Worm (Caenorhabditis elegans): ENCODE measurements around the gene rabr-1.

The rabr-1 gene

DNA sequence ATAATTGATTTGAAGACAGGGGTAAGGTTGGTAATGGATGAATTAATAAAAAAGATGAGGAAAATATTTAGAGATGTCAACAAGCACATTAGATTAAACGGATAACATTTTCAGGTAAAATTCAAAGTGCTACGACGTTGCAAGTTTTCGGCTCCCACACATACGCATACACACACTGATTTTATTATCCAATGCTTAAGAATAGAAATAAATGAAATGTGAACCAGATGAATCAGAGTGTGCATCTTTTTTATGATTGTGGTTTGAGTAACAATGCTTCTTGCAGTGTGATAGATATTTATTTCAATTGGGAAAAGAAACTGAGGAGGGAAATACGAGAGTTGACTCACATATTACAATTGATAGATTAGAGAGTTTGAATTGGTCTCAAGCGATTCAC, 42.7 kb downstream of the rabr-1 start:
- TF ChIP-seq zag-1 (tag; optimal IDR thresholded peaks at IDR 0.05) (no peak), unc-39 (tag; optimal IDR thresholded peaks at IDR 0.05) (no peak), ztf-1 (GFP tag; conservative IDR thresholded peaks at IDR 0.05) (no peak)

ce11 chrX:2541003-2541521, 45.1 kb downstream of the rabr-1 start, which contains the start of gene F52H2.3:
TSS of gene F52H2.3 (minus strand) at chrX:2541053.
- TF ChIP-seq ceh-16 (tag; optimal IDR thresholded peaks at IDR 0.05), result no peak
- peak; percentile 47 for TF ChIP-seq crh-2 (tag; optimal IDR thresholded peaks at IDR 0.05)
- no peak for TF ChIP-seq C34F6.9 (tag; optimal IDR thresholded peaks at IDR 0.05)
- peak; percentile 2 for TF ChIP-seq sma-9 (GFP tag; optimal IDR thresholded peaks at IDR 0.05)
- TF ChIP-seq sma-9 (tag; optimal IDR thresholded peaks at IDR 0.05), result no peak
- no peak for TF ChIP-seq zag-1 (tag; optimal IDR thresholded peaks at IDR 0.05)
- no peak for TF ChIP-seq R02D3.7 (tag; optimal IDR thresholded peaks at IDR 0.05)
- peak; percentile 70 for TF ChIP-seq fos-1 (tag; optimal IDR thresholded peaks at IDR 0.05)
- no peak for TF ChIP-seq lsy-2 (tag; optimal IDR thresholded peaks at IDR 0.05)
- peak; percentile 28 for TF ChIP-seq F13H6.1 (tag; optimal IDR thresholded peaks at IDR 0.05)
- TF ChIP-seq dmd-4 (tag; optimal IDR thresholded peaks at IDR 0.05), result no peak
- peak; percentile 21 for TF ChIP-seq gmeb-1 (tag; optimal IDR thresholded peaks at IDR 0.05)
- no peak for TF ChIP-seq nhr-25 (tag; optimal IDR thresholded peaks at IDR 0.05)
- TF ChIP-seq unc-62 (GFP tag; optimal IDR thresholded peaks at IDR 0.05), result no peak
- no peak for TF ChIP-seq nhr-10 (tag; optimal IDR thresholded peaks at IDR 0.05)
- no peak for TF ChIP-seq ama-1 (optimal IDR thresholded peaks at IDR 0.05)
- no peak for TF ChIP-seq blmp-1 (tag; optimal IDR thresholded peaks at IDR 0.05; ENCODE audit: insufficient read depth)

ce11 chrX:2543353-2543752, 47.4 kb downstream of the rabr-1 start:
- TF ChIP-seq dmd-4 (tag; optimal IDR thresholded peaks at IDR 0.05) (no peak), fos-1 (tag; optimal IDR thresholded peaks at IDR 0.05) (peak; percentile 28)

- TF ChIP-seq sma-9 (GFP tag; optimal IDR thresholded peaks at IDR 0.05) (peak; percentile 5), sma-9 (tag; optimal IDR thresholded peaks at IDR 0.05) (no peak), nhr-11 (tag; optimal IDR thresholded peaks at IDR 0.05) (no peak), ama-1 (optimal IDR thresholded peaks at IDR 0.05) (no peak), crh-2 (tag; optimal IDR thresholded peaks at IDR 0.05) (peak; percentile 79), nhr-77 (tag; optimal IDR thresholded peaks at IDR 0.05) (no peak), nhr-10 (tag; optimal IDR thresholded peaks at IDR 0.05) (no peak), fos-1 (tag; optimal IDR thresholded peaks at IDR 0.05) (peak; percentile 66)
Observed at ce11 chrX:2544645-2545044, 48.7 kb downstream of the rabr-1 start.

ce11 chrX:2548884-2549283, 52.9 kb downstream of the rabr-1 start, which contains the start of gene smvt-1:
TSS of gene smvt-1 (minus strand) at chrX:2548984.
- TF ChIP-seq ztf-11 (tag; optimal IDR thresholded peaks at IDR 0.05) (no peak), egl-27 (tag; optimal IDR thresholded peaks at IDR 0.05) (no peak), unc-55 (GFP tag; optimal IDR thresholded peaks at IDR 0.05) (peak; percentile 11)

DNA sequence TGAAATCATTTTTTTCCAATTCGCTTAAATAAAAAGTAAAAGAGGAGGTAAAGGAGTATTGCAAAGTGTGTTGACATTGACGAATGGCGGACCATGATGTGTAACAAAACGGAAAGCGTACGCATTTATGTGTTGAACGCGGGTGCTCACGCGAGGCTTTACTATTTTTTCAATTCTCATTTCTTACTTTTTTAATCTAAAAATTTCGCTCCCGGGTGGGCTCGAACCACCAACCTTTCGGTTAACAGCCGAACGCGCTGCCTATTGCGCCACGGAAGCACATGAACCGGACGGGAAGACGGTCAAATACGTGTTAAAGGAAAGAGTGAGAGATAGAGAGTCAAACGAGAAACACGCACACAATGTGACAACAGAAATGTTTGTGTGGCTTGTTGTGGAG, 53.3 kb downstream of the rabr-1 start:
- peak; percentile 61 for TF ChIP-seq lin-13 (GFP tag; optimal IDR thresholded peaks at IDR 0.05)
- TF ChIP-seq unc-55 (GFP tag; optimal IDR thresholded peaks at IDR 0.05), result peak; percentile 55
- TF ChIP-seq elt-3 (tag; optimal IDR thresholded peaks at IDR 0.05), result no peak
- TF ChIP-seq lsy-2 (tag; optimal IDR thresholded peaks at IDR 0.05), result peak; percentile 35 to 67
- no peak for TF ChIP-seq nhr-6 (tag; optimal IDR thresholded peaks at IDR 0.05)
- TF ChIP-seq nhr-21 (tag; optimal IDR thresholded peaks at IDR 0.05), result peak; percentile 66
- no peak for TF ChIP-seq peb-1 (tag; optimal IDR thresholded peaks at IDR 0.05)
- TF ChIP-seq sma-3 (GFP tag; optimal IDR thresholded peaks at IDR 0.05), result peak; percentile 37
- peak; percentile 49 for TF ChIP-seq gmeb-1 (tag; optimal IDR thresholded peaks at IDR 0.05)
- TF ChIP-seq nhr-25 (tag; optimal IDR thresholded peaks at IDR 0.05), result peak; percentile 4
- peak; percentile 66 for TF ChIP-seq sma-9 (GFP tag; optimal IDR thresholded peaks at IDR 0.05)
- TF ChIP-seq sma-9 (tag; optimal IDR thresholded peaks at IDR 0.05), result no peak
- peak; percentile 70 for TF ChIP-seq nhr-129 (tag; optimal IDR thresholded peaks at IDR 0.05)
- no peak for TF ChIP-seq alr-1 (tag; optimal IDR thresholded peaks at IDR 0.05)
- TF ChIP-seq C34F6.9 (tag; optimal IDR thresholded peaks at IDR 0.05), result peak; percentile 53
- TF ChIP-seq mdl-1 (tag; optimal IDR thresholded peaks at IDR 0.05), result peak in 1 of 2 experiments; percentile 54
- peak; percentile 64 for TF ChIP-seq fos-1 (tag; optimal IDR thresholded peaks at IDR 0.05)
- TF ChIP-seq crh-2 (tag; optimal IDR thresholded peaks at IDR 0.05), result peak; percentile 58
- TF ChIP-seq lin-11 (tag; optimal IDR thresholded peaks at IDR 0.05), result peak; percentile 30
- TF ChIP-seq F13H6.1 (tag; optimal IDR thresholded peaks at IDR 0.05), result peak; percentile 74
- no peak for TF ChIP-seq nhr-10 (tag; optimal IDR thresholded peaks at IDR 0.05)
- TF ChIP-seq zag-1 (tag; optimal IDR thresholded peaks at IDR 0.05), result peak; percentile 18
- TF ChIP-seq snpc-4 (tag; optimal IDR thresholded peaks at IDR 0.05), result peak; percentile 3
- peak; percentile 13 for TF ChIP-seq sem-4 (tag; optimal IDR thresholded peaks at IDR 0.05)

Data from whole organism, L2 larva.